Worm (Caenorhabditis elegans) whole organism, L3 larva: ENCODE data around the gene ZK856.14.

Source experiments
- R02D3.7 ChIP-seq: fragments of 150-350 bp; optimal IDR thresholded peaks from 2 replicates; lab custom pipeline; 2014; ENCODE audit warnings: missing biosample characterization, missing genetic modification characterization
- elt-2 ChIP-seq: sonication (generic microtip); optimal IDR thresholded peaks from 2 replicates; lab custom pipeline; 2016; ENCODE audit warnings: missing genetic modification reagents, mild to moderate bottlenecking, missing genetic modification characterization, missing compliant biosample characterization
- nhr-11 ChIP-seq: fragments of 150-350 bp; optimal IDR thresholded peaks from 2 replicates; lab custom pipeline; 2014; ENCODE audit warnings: missing biosample characterization, missing genetic modification characterization
- tbx-2 ChIP-seq: sonication (generic microtip); optimal IDR thresholded peaks from 2 replicates; lab custom pipeline; 2016; ENCODE audit warnings: mild to moderate bottlenecking, missing genetic modification characterization, missing compliant biosample characterization

DNA sequence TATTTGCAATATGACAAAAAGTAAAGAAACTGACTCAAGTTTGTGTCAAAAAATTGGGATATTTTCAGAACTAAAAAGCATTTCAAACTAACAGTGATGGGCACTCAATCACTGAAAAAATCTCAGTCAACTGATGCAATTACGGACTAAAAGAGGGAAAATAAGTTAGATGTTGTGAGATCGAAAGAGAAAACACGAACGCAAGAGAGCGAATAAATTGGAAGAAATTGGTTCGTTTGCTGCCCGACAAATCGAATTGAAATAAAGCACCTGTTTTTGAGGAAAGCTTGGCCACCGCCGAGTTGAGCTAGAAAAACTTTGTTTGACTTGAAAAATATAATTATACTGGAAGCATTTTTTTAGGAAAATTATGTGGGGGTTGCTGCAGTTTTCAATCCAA lies 49.2 kb downstream of the ZK856.14 start:
- TF ChIP-seq nhr-11 (tag; lab: Kevin White, UChicago), result no peak
- no peak for TF ChIP-seq R02D3.7 (tag; lab: Kevin White, UChicago)
- no peak for TF ChIP-seq elt-2 (tag; lab: Kevin White, UChicago)
- no peak for TF ChIP-seq tbx-2 (tag; lab: Kevin White, UChicago)
